Worm (Caenorhabditis elegans) whole organism, L1 larva: ENCODE results near the gene pqn-22.

Experiments
- C16A3.4 ChIP-seq: fragments of 150-350 bp; optimal IDR thresholded peaks from 2 replicates; lab custom pipeline; 2014; ENCODE audit warnings: missing biosample characterization, missing genetic modification characterization
- aha-1 ChIP-seq: fragments of 150-350 bp; optimal IDR thresholded peaks from 2 replicates; lab custom pipeline; 2014; ENCODE audit warnings: missing biosample characterization, missing genetic modification characterization
- alr-1 ChIP-seq: fragments of 200-800 bp; sonication (Bioruptor generic); optimal IDR thresholded peaks from 2 replicates; lab custom pipeline; 2018; ENCODE audit warnings: borderline replicate concordance, mild to moderate bottlenecking, missing genetic modification characterization, missing compliant biosample characterization
- aly-2 ChIP-seq: fragments of 150-350 bp; optimal IDR thresholded peaks from 2 replicates; lab custom pipeline; 2014; ENCODE audit warnings: missing biosample characterization, missing genetic modification characterization
- ama-1 ChIP-seq: fragments of 150-350 bp; optimal IDR thresholded peaks from 2 replicates; lab custom pipeline; 2014
- blmp-1 ChIP-seq: fragments of 150-350 bp; optimal IDR thresholded peaks from 2 replicates; lab custom pipeline; 2014; ENCODE audit warnings: missing biosample characterization, missing genetic modification characterization
- ceh-8 ChIP-seq: fragments of 200-800 bp; sonication (Bioruptor generic); optimal IDR thresholded peaks from 2 replicates; lab custom pipeline; 2018; ENCODE audit warnings: mild to moderate bottlenecking, missing genetic modification characterization, moderate library complexity, missing compliant biosample characterization
- ceh-82 ChIP-seq, 3 experiments: fragments of 150-350 bp in 1 of 3; sonication (generic microtip) in 2 of 3; optimal IDR thresholded peaks; 2 replicates each; lab custom pipeline; 2014 to 2017; ENCODE audit warnings: missing biosample characterization in 3 of 3, missing genetic modification characterization in 3 of 3
- ceh-90 ChIP-seq: sonication (generic microtip); optimal IDR thresholded peaks from 2 replicates; lab custom pipeline; 2016; ENCODE audit warnings: missing genetic modification characterization, missing compliant biosample characterization
- dpl-1 ChIP-seq, 3 experiments: fragments of 150-350 bp in 2 of 3; sonication (generic microtip) in 1 of 3; optimal IDR thresholded peaks; 2 replicates each; lab custom pipeline; 2014 to 2017; ENCODE audit warnings: missing biosample characterization in 3 of 3, missing genetic modification characterization in 3 of 3, missing genetic modification reagents in 3 of 3
- dsc-1 ChIP-seq: sonication (generic microtip); optimal IDR thresholded peaks from 2 replicates; lab custom pipeline; 2016; ENCODE audit warnings: mild to moderate bottlenecking, missing genetic modification characterization, missing compliant biosample characterization
- efl-1 ChIP-seq, 4 experiments: fragments of 150-350 bp; optimal IDR thresholded peaks in 3 of 4; peaks in 1 of 4; 1 replicate in 1 of 4; 2 replicates in 3 of 4; lab custom pipeline; 2014; ENCODE audit warnings: missing biosample characterization in 2 of 4, missing genetic modification characterization in 2 of 4, missing genetic modification reagents in 2 of 4
- ets-5 ChIP-seq: fragments of 200-800 bp; sonication (Bioruptor generic); IDR thresholded peaks from 2 replicates; pipeline ENCODE4 v1.3.6; 2022; ENCODE audit warnings: missing genetic modification characterization, missing compliant biosample characterization
- fkh-10 ChIP-seq: sonication (generic microtip); optimal IDR thresholded peaks from 2 replicates; lab custom pipeline; 2017; ENCODE audit warnings: missing biosample characterization, missing genetic modification reagents, missing genetic modification characterization
- fkh-4 ChIP-seq: sonication (generic microtip); optimal IDR thresholded peaks from 2 replicates; lab custom pipeline; 2016; ENCODE audit warnings: missing compliant biosample characterization, missing genetic modification characterization, borderline replicate concordance
- fkh-8 ChIP-seq: sonication (generic microtip); optimal IDR thresholded peaks from 2 replicates; lab custom pipeline; 2016; ENCODE audit warnings: mild to moderate bottlenecking, missing genetic modification characterization, missing compliant biosample characterization
- hlh-4 ChIP-seq: sonication (generic microtip); optimal IDR thresholded peaks from 2 replicates; lab custom pipeline; 2016; ENCODE audit warnings: mild to moderate bottlenecking, missing genetic modification characterization, missing compliant biosample characterization
- hpl-2 ChIP-seq: fragments of 150-350 bp; optimal IDR thresholded peaks from 2 replicates; lab custom pipeline; 2014; ENCODE audit warnings: missing biosample characterization, missing genetic modification reagents, missing genetic modification characterization
- isw-1 ChIP-seq: fragments of 200-800 bp; sonication (Bioruptor generic); IDR thresholded peaks from 2 replicates; pipeline ENCODE4 v1.3.6; 2022; ENCODE audit warnings: missing genetic modification characterization, missing compliant biosample characterization
- lin-14 ChIP-seq: fragments of 200-800 bp; sonication (Bioruptor generic); optimal IDR thresholded peaks from 2 replicates; lab custom pipeline; 2018; ENCODE audit warnings: mild to moderate bottlenecking, missing genetic modification characterization, moderate library complexity, missing compliant biosample characterization
- lin-15B ChIP-seq: fragments of 150-350 bp; sonication (generic microtip); optimal IDR thresholded peaks from 3 replicates; lab custom pipeline; 2014; ENCODE audit warnings: missing biosample characterization, missing genetic modification characterization
- lin-35 ChIP-seq, 2 experiments: fragments of 150-350 bp; optimal IDR thresholded peaks; 2 replicates each; lab custom pipeline; 2014; ENCODE audit warnings: missing biosample characterization in 2 of 2, missing genetic modification characterization in 2 of 2, missing genetic modification reagents in 2 of 2
- lsy-2 ChIP-seq, 2 experiments: fragments of 150-350 bp; optimal IDR thresholded peaks; 2 replicates each; lab custom pipeline; 2014; ENCODE audit warnings: missing biosample characterization in 2 of 2, missing genetic modification characterization in 2 of 2
- mab-9 ChIP-seq: fragments of 200-800 bp; sonication (Bioruptor generic); IDR thresholded peaks from 2 replicates; pipeline ENCODE4 v1.3.6; 2022; ENCODE audit warnings: missing genetic modification reagents, missing genetic modification characterization, missing compliant biosample characterization
- mef-2 ChIP-seq: fragments of 150-350 bp; optimal IDR thresholded peaks from 2 replicates; lab custom pipeline; 2014; ENCODE audit warnings: missing biosample characterization, missing genetic modification characterization
- mep-1 ChIP-seq: fragments of 150-350 bp; optimal IDR thresholded peaks from 2 replicates; lab custom pipeline; 2014; ENCODE audit warnings: missing biosample characterization, missing genetic modification characterization
- nhr-11 ChIP-seq: fragments of 150-350 bp; optimal IDR thresholded peaks from 2 replicates; lab custom pipeline; 2014; ENCODE audit warnings: missing biosample characterization, missing genetic modification characterization
- nhr-19 ChIP-seq: fragments of 200-800 bp; sonication (Bioruptor generic); conservative IDR thresholded peaks from 2 replicates; pipeline ENCODE4 v1.3.6; 2022; ENCODE audit warnings: missing genetic modification characterization, missing compliant biosample characterization
- nhr-20 ChIP-seq: sonication (generic microtip); optimal IDR thresholded peaks from 2 replicates; lab custom pipeline; 2016; ENCODE audit warnings: mild to moderate bottlenecking, missing genetic modification characterization, missing compliant biosample characterization
- nhr-71 ChIP-seq: sonication (generic microtip); optimal IDR thresholded peaks from 2 replicates; lab custom pipeline; 2016; ENCODE audit warnings: mild to moderate bottlenecking, missing genetic modification characterization, moderate library complexity, missing compliant biosample characterization
- nhr-76 ChIP-seq: sonication (generic microtip); optimal IDR thresholded peaks from 2 replicates; lab custom pipeline; 2017; ENCODE audit warnings: missing biosample characterization, missing genetic modification characterization
- nhr-85 ChIP-seq: sonication (generic microtip); peaks from one replicate; lab custom pipeline; 2016; ENCODE audit warnings: missing genetic modification characterization, inconsistent platforms, missing compliant biosample characterization
- nhr-90 ChIP-seq: sonication (generic microtip); optimal IDR thresholded peaks from 2 replicates; lab custom pipeline; 2016; ENCODE audit warnings: mild to moderate bottlenecking, missing genetic modification characterization, missing compliant biosample characterization; ENCODE audit not compliant: poor library complexity
- pag-3 ChIP-seq: sonication (generic microtip); optimal IDR thresholded peaks from 2 replicates; lab custom pipeline; 2017; ENCODE audit warnings: missing genetic modification characterization, mild to moderate bottlenecking, missing compliant biosample characterization, antibody characterized with exemption, borderline replicate concordance; ENCODE audit not compliant: insufficient read depth
- rnt-1 ChIP-seq: sonication (generic microtip); optimal IDR thresholded peaks from 2 replicates; lab custom pipeline; 2016; ENCODE audit warnings: mild to moderate bottlenecking, missing genetic modification characterization, moderate library complexity, missing compliant biosample characterization
- skn-1 ChIP-seq: fragments of 150-350 bp; optimal IDR thresholded peaks from 2 replicates; lab custom pipeline; 2014; ENCODE audit warnings: missing biosample characterization, missing genetic modification characterization
- snpc-4 ChIP-seq: fragments of 150-350 bp; optimal IDR thresholded peaks from 2 replicates; lab custom pipeline; 2014; ENCODE audit warnings: missing biosample characterization, missing genetic modification characterization
- snu-23 ChIP-seq: sonication (generic microtip); optimal IDR thresholded peaks from 2 replicates; lab custom pipeline; 2016; ENCODE audit warnings: missing genetic modification characterization, missing compliant biosample characterization
- sox-4 ChIP-seq: sonication (generic microtip); optimal IDR thresholded peaks from 2 replicates; lab custom pipeline; 2016; ENCODE audit warnings: missing genetic modification characterization, missing compliant biosample characterization
- swsn-7 ChIP-seq: sonication (generic microtip); optimal IDR thresholded peaks from 2 replicates; lab custom pipeline; 2016; ENCODE audit warnings: missing genetic modification characterization, missing compliant biosample characterization
- tbx-2 ChIP-seq: sonication (generic microtip); optimal IDR thresholded peaks from 2 replicates; lab custom pipeline; 2016; ENCODE audit warnings: missing genetic modification characterization, missing compliant biosample characterization
- tlp-1 ChIP-seq: fragments of 150-350 bp; optimal IDR thresholded peaks from 2 replicates; lab custom pipeline; 2014; ENCODE audit warnings: missing biosample characterization, missing genetic modification characterization
- unc-130 ChIP-seq: fragments of 150-350 bp; optimal IDR thresholded peaks from 2 replicates; lab custom pipeline; 2017; ENCODE audit warnings: missing biosample characterization, missing genetic modification characterization, inconsistent platforms
- unc-30 ChIP-seq: sonication (generic microtip); optimal IDR thresholded peaks from 2 replicates; lab custom pipeline; 2017; ENCODE audit warnings: missing biosample characterization, missing genetic modification characterization
- unc-86 ChIP-seq: sonication (generic microtip); optimal IDR thresholded peaks from 2 replicates; lab custom pipeline; 2016; ENCODE audit warnings: missing genetic modification characterization, missing compliant biosample characterization
- unc-98 ChIP-seq: fragments of 200-800 bp; sonication (Bioruptor generic); IDR thresholded peaks from 2 replicates; pipeline ENCODE4 v1.3.6; 2022; ENCODE audit warnings: missing genetic modification characterization, missing compliant biosample characterization
- xbp-1 ChIP-seq: sonication (generic microtip); optimal IDR thresholded peaks from 2 replicates; lab custom pipeline; 2016; ENCODE audit warnings: missing genetic modification characterization, missing compliant biosample characterization
- zag-1 ChIP-seq: fragments of 150-350 bp; optimal IDR thresholded peaks from 2 replicates; lab custom pipeline; 2014; ENCODE audit warnings: missing biosample characterization, missing genetic modification characterization
- ztf-11 ChIP-seq, 2 experiments: sonication (generic microtip); optimal IDR thresholded peaks; 2 replicates each; lab custom pipeline; 2016 to 2017; ENCODE audit warnings: missing genetic modification characterization in 2 of 2, missing biosample characterization in 1 of 2, missing compliant biosample characterization in 1 of 2
- ztf-4 ChIP-seq: fragments of 150-350 bp; optimal IDR thresholded peaks from 2 replicates; lab custom pipeline; 2014; ENCODE audit warnings: missing biosample characterization, missing genetic modification characterization

pqn-22 gene

ce11 chrIV:5975202-5975601, 58.2 kb downstream of the pqn-22 start, which contains the start of gene unc-44:
Gene unc-44 (plus strand): TSS chrIV:5975557.
- TF ChIP-seq alr-1 (tag; lab: Kevin White, UChicago): no peak
- no peak for TF ChIP-seq unc-30 (tag; lab: Kevin White, UChicago)
- peak; percentile 59 for TF ChIP-seq lin-14 (GFP tag; lab: Kevin White, UChicago)
- TF ChIP-seq ceh-8: no peak
- no peak for TF ChIP-seq nhr-11 (tag; lab: Kevin White, UChicago)

- TF ChIP-seq nhr-90 (tag; lab: Kevin White, UChicago) (no peak), aha-1 (tag; lab: Kevin White, UChicago) (no peak), xbp-1 (tag; lab: Kevin White, UChicago) (peak; percentile 47), swsn-7 (peak; percentile 62), dpl-1 (GFP tag; optimal IDR thresholded peaks at IDR 0.05; lab: Kevin White, UChicago) (peak in 1 of 3 experiments; percentile 25), unc-86 (tag; lab: Kevin White, UChicago) (peak; percentile 42), nhr-19 (GFP tag; lab: Robert Waterston, UW) (peak; percentile 37), hpl-2 (GFP tag; lab: Kevin White, UChicago) (no peak), nhr-71 (tag; lab: Kevin White, UChicago) (peak; percentile 76), blmp-1 (tag; lab: Kevin White, UChicago) (no peak), C16A3.4 (tag; lab: Kevin White, UChicago) (no peak), ama-1 (lab: Kevin White, UChicago) (no peak), fkh-8 (tag; lab: Kevin White, UChicago) (peak; percentile 68), ztf-4 (tag; lab: Kevin White, UChicago) (peak; percentile 32), lin-14 (GFP tag; lab: Kevin White, UChicago) (peak; percentile 89), unc-98 (GFP tag; lab: Robert Waterston, UW) (no peak), unc-30 (tag; lab: Kevin White, UChicago) (no peak), tbx-2 (tag; lab: Kevin White, UChicago) (peak; percentile 64), snpc-4 (tag; lab: Kevin White, UChicago) (no peak), rnt-1 (peak; percentile 48), ets-5 (GFP tag; lab: Robert Waterston, UW) (no peak), efl-1 (optimal IDR thresholded peaks at IDR 0.05; lab: Kevin White, UChicago) (peak; percentile 40 to 47), efl-1 (GFP tag; optimal IDR thresholded peaks at IDR 0.05 in 1 of 2; lab: Kevin White, UChicago) (peak; percentile 30 to 85), mef-2 (tag; lab: Kevin White, UChicago) (peak; percentile 8), fkh-4 (peak; percentile 30), lin-15B (no peak), lsy-2 (tag; optimal IDR thresholded peaks at IDR 0.05; lab: Kevin White, UChicago) (peak; percentile 27 to 57), dsc-1 (tag; lab: Kevin White, UChicago) (peak; percentile 88), ceh-82 (tag; optimal IDR thresholded peaks at IDR 0.05; lab: Kevin White, UChicago) (peak in 1 of 3 experiments; percentile 61), nhr-76 (no peak), ztf-11 (tag; optimal IDR thresholded peaks at IDR 0.05; lab: Kevin White, UChicago) (peak in 1 of 2 experiments; percentile 28), mep-1 (tag; lab: Kevin White, UChicago) (peak; percentile 13), zag-1 (tag; lab: Kevin White, UChicago) (peak; percentile 83), isw-1 (GFP tag; lab: Robert Waterston, UW) (peak; percentile 58), tlp-1 (tag; lab: Kevin White, UChicago) (no peak), snu-23 (GFP tag; lab: Kevin White, UChicago) (peak; percentile 60), skn-1 (tag; lab: Kevin White, UChicago) (peak; percentile 8), aly-2 (tag; lab: Kevin White, UChicago) (peak; percentile 33), nhr-85 (tag; lab: Kevin White, UChicago) (no peak), pag-3 (tag; lab: Kevin White, UChicago) (peak; percentile 94), sox-4 (tag; lab: Kevin White, UChicago) (no peak), fkh-10 (peak; percentile 83), nhr-20 (peak; percentile 4), lin-35 (GFP tag; optimal IDR thresholded peaks at IDR 0.05; lab: Kevin White, UChicago) (peak in 1 of 2 experiments; percentile 39), unc-130 (tag; lab: Kevin White, UChicago) (no peak), hlh-4 (tag; lab: Kevin White, UChicago) (no peak), ceh-90 (tag; lab: Kevin White, UChicago) (no peak), mab-9 (no peak)
These were observed 59.4 kb downstream of the pqn-22 start for ce11 chrIV:5973947-5974495.
